Fruit fly (Drosophila melanogaster) whole organism, embryonic: ENCODE results near the gene CG31360.

Experiments used
- Antp ChIP-seq: fragments of 200-800 bp; sonication (Bioruptor generic); optimal IDR thresholded peaks from 3 replicates; lab custom pipeline; 2016; ENCODE audit warnings: missing biosample characterization, missing genetic modification characterization
- Bgb ChIP-seq: fragments of 200-800 bp; sonication (Bioruptor generic); IDR thresholded peaks from 2 replicates; pipeline ENCODE4 v1.3.6; 2022; ENCODE audit warnings: missing biosample characterization, missing genetic modification characterization; ENCODE audit not compliant: partially characterized antibody
- Blimp-1 ChIP-seq: fragments of 200-800 bp; sonication (Bioruptor generic); optimal IDR thresholded peaks from 3 replicates; lab custom pipeline; 2018; ENCODE audit warnings: missing biosample characterization, missing genetic modification characterization, mild to moderate bottlenecking, moderate library complexity, missing genetic modification reagents
- CG11504 ChIP-seq: fragments of 200-800 bp; sonication (Bioruptor generic); optimal IDR thresholded peaks from 3 replicates; lab custom pipeline; 2019; ENCODE audit warnings: missing biosample characterization, mild to moderate bottlenecking, missing genetic modification characterization, moderate library complexity
- CG12659 ChIP-seq: fragments of 200-800 bp; sonication (Bioruptor generic); optimal IDR thresholded peaks from 3 replicates; lab custom pipeline; 2017; ENCODE audit warnings: mild to moderate bottlenecking, missing biosample characterization, missing genetic modification reagents, missing genetic modification characterization
- CG12744 ChIP-seq: fragments of 200-800 bp; sonication (Bioruptor generic); optimal IDR thresholded peaks from 2 replicates; lab custom pipeline; 2016; ENCODE audit warnings: missing biosample characterization, missing genetic modification characterization
- CG13624 ChIP-seq: fragments of 200-800 bp; sonication (Bioruptor generic); optimal IDR thresholded peaks from 2 replicates; lab custom pipeline; 2016; ENCODE audit warnings: missing biosample characterization, missing genetic modification characterization
- CG17359 ChIP-seq: fragments of 200-800 bp; sonication (Bioruptor generic); optimal IDR thresholded peaks from 3 replicates; lab custom pipeline; 2018; ENCODE audit warnings: missing biosample characterization, mild to moderate bottlenecking, missing genetic modification characterization, moderate library complexity
- CG17385 ChIP-seq: fragments of 200-800 bp; sonication (Bioruptor generic); optimal IDR thresholded peaks from 3 replicates; lab custom pipeline; 2018; ENCODE audit warnings: missing biosample characterization, mild to moderate bottlenecking, missing genetic modification characterization
- CG2199 ChIP-seq: fragments of 200-800 bp; sonication (Bioruptor generic); IDR thresholded peaks from 3 replicates; pipeline ENCODE4 v1.3.6; 2022; ENCODE audit warnings: missing biosample characterization, missing genetic modification characterization
- CG3281 ChIP-seq: fragments of 200-800 bp; sonication (Bioruptor generic); optimal IDR thresholded peaks from 3 replicates; lab custom pipeline; 2017; ENCODE audit warnings: missing biosample characterization, mild to moderate bottlenecking, missing genetic modification characterization
- CG3407 ChIP-seq: fragments of 200-800 bp; sonication (Bioruptor generic); optimal IDR thresholded peaks from 2 replicates; lab custom pipeline; 2018; ENCODE audit warnings: missing biosample characterization, mild to moderate bottlenecking, missing genetic modification characterization
- CG3995 ChIP-seq: fragments of 200-800 bp; sonication (Bioruptor generic); optimal IDR thresholded peaks from 3 replicates; lab custom pipeline; 2016; ENCODE audit warnings: missing biosample characterization, missing genetic modification characterization
- CG9817 ChIP-seq: fragments of 200-800 bp; sonication (Bioruptor generic); optimal IDR thresholded peaks from 2 replicates; lab custom pipeline; 2018; ENCODE audit warnings: missing biosample characterization, mild to moderate bottlenecking, missing genetic modification characterization, moderate library complexity
- D ChIP-seq, 2 experiments: fragments of 200-800 bp in 1 of 2; fragments of >200 bp in 1 of 2; sonication (Bioruptor generic) in 1 of 2; optimal IDR thresholded peaks; 2 replicates in 1 of 2; 3 replicates in 1 of 2; lab custom pipeline; 2017; ENCODE audit warnings: mild to moderate bottlenecking in 1 of 2, missing biosample characterization in 1 of 2, missing genetic modification characterization in 1 of 2, missing genetic modification reagents in 1 of 2
- ERR ChIP-seq: fragments of 200-800 bp; sonication (Bioruptor generic); optimal IDR thresholded peaks from 2 replicates; lab custom pipeline; 2016; ENCODE audit warnings: missing biosample characterization, missing genetic modification characterization
- Ets65A ChIP-seq: fragments of 200-800 bp; sonication (Bioruptor generic); peaks from one replicate; lab custom pipeline; 2016; ENCODE audit warnings: missing biosample characterization, missing genetic modification characterization
- HmgZ ChIP-seq: fragments of 200-800 bp; sonication (Bioruptor generic); optimal IDR thresholded peaks from 2 replicates; lab custom pipeline; 2018; ENCODE audit warnings: missing biosample characterization, mild to moderate bottlenecking, missing genetic modification characterization
- Jarid2 ChIP-seq: fragments of 200-800 bp; sonication (Bioruptor generic); optimal IDR thresholded peaks from 3 replicates; lab custom pipeline; 2017; ENCODE audit warnings: mild to moderate bottlenecking, missing biosample characterization, missing genetic modification reagents, missing genetic modification characterization
- MBD-R2 ChIP-seq: fragments of 200-800 bp; sonication (Bioruptor generic); IDR thresholded peaks from 2 replicates; pipeline ENCODE4 v1.3.6; 2022; ENCODE audit warnings: missing biosample characterization, missing genetic modification characterization
- NFAT ChIP-seq: fragments of 200-800 bp; sonication (Bioruptor generic); IDR thresholded peaks from 2 replicates; pipeline ENCODE4 v1.3.6; 2022; ENCODE audit warnings: missing biosample characterization, missing genetic modification characterization
- amos ChIP-seq: fragments of 200-800 bp; sonication (Bioruptor generic); IDR thresholded peaks from 2 replicates; pipeline ENCODE4 v1.3.6; 2022; ENCODE audit warnings: missing biosample characterization, missing genetic modification characterization; ENCODE audit not compliant: partially characterized antibody
- ap ChIP-seq: fragments of 200-800 bp; sonication (Bioruptor generic); IDR thresholded peaks from 2 replicates; pipeline ENCODE4 v1.3.6; 2022; ENCODE audit warnings: missing biosample characterization, missing genetic modification characterization
- ara ChIP-seq: fragments of 200-800 bp; sonication (Bioruptor generic); IDR thresholded peaks from 2 replicates; pipeline ENCODE4 v1.3.6; 2022; ENCODE audit warnings: missing biosample characterization, missing genetic modification characterization
- ato ChIP-seq: fragments of 200-800 bp; sonication (Bioruptor generic); IDR thresholded peaks from 2 replicates; pipeline ENCODE4 v1.3.6; 2022; ENCODE audit warnings: missing biosample characterization, missing genetic modification characterization; ENCODE audit not compliant: partially characterized antibody
- bbx ChIP-seq: fragments of 200-800 bp; sonication (Bioruptor generic); IDR thresholded peaks from 2 replicates; pipeline ENCODE4 v1.3.6; 2022; ENCODE audit warnings: missing biosample characterization, missing genetic modification characterization; ENCODE audit not compliant: partially characterized antibody
- dimm ChIP-seq: fragments of 200-800 bp; sonication (Bioruptor generic); IDR thresholded peaks from 2 replicates; pipeline ENCODE4 v1.3.6; 2022; ENCODE audit warnings: missing biosample characterization, missing genetic modification characterization
- exex ChIP-seq: fragments of 200-800 bp; sonication (Bioruptor generic); optimal IDR thresholded peaks from 4 replicates; lab custom pipeline; 2018; ENCODE audit warnings: missing biosample characterization, mild to moderate bottlenecking, missing genetic modification characterization, moderate library complexity
- hb ChIP-seq: fragments of 200-800 bp; sonication (Bioruptor generic); IDR thresholded peaks from 3 replicates; pipeline ENCODE4 v1.3.6; 2022; ENCODE audit warnings: missing biosample characterization, missing genetic modification characterization; ENCODE audit not compliant: partially characterized antibody
- hkb ChIP-seq, 2 experiments: fragments of 200-800 bp in 1 of 2; fragments of >200 bp in 1 of 2; sonication (Bioruptor generic) in 1 of 2; IDR thresholded peaks in 1 of 2; optimal IDR thresholded peaks in 1 of 2; 2 replicates each; pipeline versions ENCODE4 v1.3.6 to Lab custom; 2017 to 2022; ENCODE audit warnings: missing biosample characterization in 1 of 2, missing genetic modification characterization in 1 of 2
- knrl ChIP-seq: fragments of 200-800 bp; sonication (Bioruptor generic); IDR thresholded peaks from 3 replicates; pipeline ENCODE4 v1.3.6; 2022; ENCODE audit warnings: missing biosample characterization, missing genetic modification characterization; ENCODE audit not compliant: partially characterized antibody
- lab ChIP-seq: fragments of 200-800 bp; sonication (Bioruptor generic); optimal IDR thresholded peaks from 3 replicates; lab custom pipeline; 2017; ENCODE audit warnings: missing biosample characterization, missing genetic modification characterization, mild to moderate bottlenecking, moderate library complexity, missing genetic modification reagents
- mld ChIP-seq: fragments of 200-800 bp; sonication (Bioruptor generic); IDR thresholded peaks from 3 replicates; pipeline ENCODE4 v1.3.6; 2022; ENCODE audit warnings: missing biosample characterization, missing genetic modification characterization; ENCODE audit not compliant: partially characterized antibody
- nerfin-2 ChIP-seq: fragments of 200-800 bp; sonication (Bioruptor generic); IDR thresholded peaks from 2 replicates; pipeline ENCODE4 v1.3.6; 2022; ENCODE audit warnings: missing biosample characterization, missing genetic modification characterization; ENCODE audit not compliant: partially characterized antibody
- pfk ChIP-seq: fragments of 200-800 bp; sonication (Bioruptor generic); optimal IDR thresholded peaks from 2 replicates; lab custom pipeline; 2018; ENCODE audit warnings: missing biosample characterization, mild to moderate bottlenecking, missing genetic modification characterization, moderate library complexity
- row ChIP-seq: fragments of 200-800 bp; sonication (Bioruptor generic); IDR thresholded peaks from 3 replicates; pipeline ENCODE4 v1.3.6; 2022; ENCODE audit warnings: missing biosample characterization, missing genetic modification characterization
- sd ChIP-seq: fragments of 200-800 bp; sonication (Bioruptor generic); optimal IDR thresholded peaks from 3 replicates; lab custom pipeline; 2018; ENCODE audit warnings: missing biosample characterization, mild to moderate bottlenecking, missing genetic modification characterization, moderate library complexity
- sob ChIP-seq: fragments of 200-800 bp; sonication (Bioruptor generic); IDR thresholded peaks from 2 replicates; pipeline ENCODE4 v1.3.6; 2022; ENCODE audit warnings: missing biosample characterization, missing genetic modification characterization
- tgo ChIP-seq: fragments of 200-800 bp; sonication (Bioruptor generic); IDR thresholded peaks from 3 replicates; pipeline ENCODE4 v1.3.6; 2022; ENCODE audit warnings: missing biosample characterization, missing genetic modification characterization
- tna ChIP-seq: fragments of 200-800 bp; sonication (Bioruptor generic); IDR thresholded peaks from 2 replicates; pipeline ENCODE4 v1.3.6; 2022; ENCODE audit warnings: missing biosample characterization, missing genetic modification characterization; ENCODE audit not compliant: partially characterized antibody
- ttk ChIP-seq: fragments of 200-800 bp; sonication (Bioruptor generic); IDR thresholded peaks from 2 replicates; pipeline ENCODE4 v2.1.2; 2022; ENCODE audit warnings: missing biosample characterization, missing genetic modification characterization
- vnd ChIP-seq: fragments of 200-800 bp; sonication (Bioruptor generic); IDR thresholded peaks from 3 replicates; pipeline ENCODE4 v1.3.6; 2022; ENCODE audit warnings: missing biosample characterization, missing genetic modification characterization; ENCODE audit not compliant: partially characterized antibody
- z ChIP-seq: fragments of 200-800 bp; sonication (Bioruptor generic); IDR thresholded peaks from 3 replicates; pipeline ENCODE4 v1.3.6; 2022; ENCODE audit warnings: missing biosample characterization, missing genetic modification characterization

CG31360 gene

dm6 chr3R:17645239-17645638 is 39.7 kb upstream of the CG31360 start (continued):
- no peak for TF ChIP-seq CG12659 (GFP tag; lab: Kevin White, UChicago)
- no peak for TF ChIP-seq D (optimal IDR thresholded peaks at IDR 0.05; lab: Kevin White, UChicago)
- TF ChIP-seq D (GFP tag; optimal IDR thresholded peaks at IDR 0.05; lab: Kevin White, UChicago), result no peak
- no peak for TF ChIP-seq CG12744
- no peak for TF ChIP-seq Antp (GFP tag; lab: Kevin White, UChicago)
- no peak for TF ChIP-seq CG3407 (GFP tag; lab: Kevin White, UChicago)
- TF ChIP-seq exex (tag; lab: Kevin White, UChicago), result peak; percentile 45
- TF ChIP-seq ato (GFP tag; lab: Robert Waterston, UW), result peak; percentile 46; the same call in 1 of the 2 replicates
- TF ChIP-seq hb (GFP tag; lab: Robert Waterston, UW), result peak; percentile 48; the same call in 1 of the 3 replicates
- TF ChIP-seq tgo, result no peak
- TF ChIP-seq CG11504, result no peak
- no peak for TF ChIP-seq hkb (optimal IDR thresholded peaks at IDR 0.05; lab: Kevin White, UChicago)
- peak; percentile 16; the same call in 1 of the 2 replicates for TF ChIP-seq hkb (GFP tag; IDR thresholded peaks at IDR 0.05; lab: Robert Waterston, UW)
- TF ChIP-seq ttk (GFP tag; lab: Robert Waterston, UW), result no peak

- no peak for TF ChIP-seq ERR
- peak; percentile 33 for TF ChIP-seq CG13624
- no peak for TF ChIP-seq Blimp-1 (GFP tag; lab: Kevin White, UChicago)
- TF ChIP-seq HmgZ, result no peak
- peak; percentile 10 for TF ChIP-seq CG17359
- TF ChIP-seq Ets65A (GFP tag; lab: Kevin White, UChicago), result peak; percentile 59
- TF ChIP-seq ato (GFP tag; lab: Robert Waterston, UW), result peak; percentile 65; the same call in 1 of the 2 replicates
- TF ChIP-seq knrl, result peak; percentile 55; the same call in 2 of the 3 replicates
- no peak for TF ChIP-seq Jarid2 (GFP tag; lab: Kevin White, UChicago)
- TF ChIP-seq dimm (GFP tag; lab: Robert Waterston, UW), result no peak
- peak; percentile 37; the same call in 1 of the 2 replicates for TF ChIP-seq sob (GFP tag; lab: Robert Waterston, UW)
- TF ChIP-seq vnd (GFP tag; lab: Robert Waterston, UW), result peak; percentile 63; the same call in 2 of the 3 replicates
- TF ChIP-seq row (GFP tag; lab: Robert Waterston, UW), result peak; percentile 58; the same call in 2 of the 3 replicates
- peak; percentile 90 for TF ChIP-seq pfk (GFP tag; lab: Kevin White, UChicago)
- TF ChIP-seq exex (tag; lab: Kevin White, UChicago), result peak; percentile 98
- TF ChIP-seq NFAT (GFP tag; lab: Robert Waterston, UW), result 0 out of 2 replicates have a peak, but pooled peaks have one; percentile 35
- peak; percentile 11 for TF ChIP-seq lab
- TF ChIP-seq Bgb (GFP tag; lab: Robert Waterston, UW), result peak; percentile 70
- peak; percentile 63; the same call in 2 of the 3 replicates for TF ChIP-seq mld (GFP tag; lab: Robert Waterston, UW)
- 0 out of 3 replicates have a peak, but pooled peaks have one; percentile 7 for TF ChIP-seq CG2199 (GFP tag; lab: Robert Waterston, UW)
- TF ChIP-seq MBD-R2 (GFP tag; lab: Robert Waterston, UW), result no peak
- no peak for TF ChIP-seq CG9817 (tag; lab: Kevin White, UChicago)
- no peak for TF ChIP-seq CG3281 (GFP tag; lab: Kevin White, UChicago)
- peak; percentile 46; the same call in 1 of the 2 replicates for TF ChIP-seq ara
- peak; percentile 76 for TF ChIP-seq amos (GFP tag; lab: Robert Waterston, UW)
- no peak for TF ChIP-seq CG17385 (GFP tag; lab: Kevin White, UChicago)
- peak; percentile 40 for TF ChIP-seq sd (tag; lab: Kevin White, UChicago)
- TF ChIP-seq hb (GFP tag; lab: Robert Waterston, UW), result peak; percentile 60; the same call in 1 of the 3 replicates
- TF ChIP-seq ap (GFP tag; lab: Robert Waterston, UW), result no peak
- peak; percentile 64 for TF ChIP-seq nerfin-2 (GFP tag; lab: Robert Waterston, UW)
- TF ChIP-seq z (GFP tag; lab: Robert Waterston, UW), result 0 out of 3 replicates have a peak, but pooled peaks have one; percentile 21
- peak; percentile 59; the same call in 1 of the 2 replicates for TF ChIP-seq tna (GFP tag; lab: Robert Waterston, UW)
- peak; percentile 69 for TF ChIP-seq bbx
- peak; percentile 75 for TF ChIP-seq CG3995 (GFP tag; lab: Kevin White, UChicago)
Measured at dm6 chr3R:17646102-17647050, 38.5 kb upstream of the CG31360 start.
